Worm (Caenorhabditis elegans) whole organism, mixed stage, embryonic: ENCODE results near the gene Y53C12A.3.

Source experiments
- blmp-1 ChIP-seq: fragments of 150-350 bp; optimal IDR thresholded peaks from 2 replicates; lab custom pipeline; 2014; ENCODE audit warnings: missing biosample characterization, missing genetic modification characterization
- ceh-39 ChIP-seq: fragments of 150-350 bp; optimal IDR thresholded peaks from 2 replicates; lab custom pipeline; 2014; ENCODE audit warnings: missing biosample characterization, missing genetic modification characterization
- hlh-1 ChIP-seq: fragments of 150-350 bp; optimal IDR thresholded peaks from 2 replicates; lab custom pipeline; 2014; ENCODE audit warnings: missing biosample characterization, missing genetic modification reagents, missing genetic modification characterization
- nhr-237 ChIP-seq: fragments of 150-350 bp; optimal IDR thresholded peaks from 2 replicates; lab custom pipeline; 2014; ENCODE audit warnings: missing biosample characterization, missing genetic modification characterization
- nhr-76 ChIP-seq: sonication (generic microtip); optimal IDR thresholded peaks from 2 replicates; lab custom pipeline; 2017; ENCODE audit warnings: missing biosample characterization, missing genetic modification characterization
- unc-62 ChIP-seq: fragments of 150-350 bp; optimal IDR thresholded peaks from 2 replicates; lab custom pipeline; 2014; ENCODE audit warnings: missing biosample characterization, missing genetic modification reagents, missing genetic modification characterization
- ztf-11 ChIP-seq: fragments of 150-350 bp; optimal IDR thresholded peaks from 2 replicates; lab custom pipeline; 2014; ENCODE audit warnings: missing biosample characterization, missing genetic modification characterization

DNA sequence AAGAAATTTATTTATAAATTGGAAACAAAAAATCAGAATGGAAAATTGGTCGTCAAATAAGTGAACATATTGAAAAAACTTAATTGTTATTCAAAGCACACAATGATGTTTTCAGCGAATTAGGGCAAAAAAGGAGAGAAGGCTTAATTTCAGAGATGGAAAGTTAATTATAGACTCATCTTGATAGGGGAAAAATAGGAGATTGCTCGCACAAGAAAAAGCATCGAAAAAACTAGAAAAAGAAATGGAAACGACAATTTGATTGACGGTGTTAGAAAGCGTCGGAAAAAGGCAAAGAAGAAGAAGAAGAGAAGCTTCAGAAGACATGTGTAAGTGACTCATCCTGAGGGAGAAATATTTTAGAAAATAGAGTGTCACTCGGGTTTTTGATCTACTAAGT is 10.1 kb downstream of the Y53C12A.3 start:
- TF ChIP-seq blmp-1 (tag; lab: Kevin White, UChicago) (no peak), nhr-76 (tag; lab: Kevin White, UChicago) (no peak), ceh-39 (tag; lab: Kevin White, UChicago) (no peak), ztf-11 (tag; lab: Kevin White, UChicago) (no peak), hlh-1 (tag; lab: Kevin White, UChicago) (no peak), unc-62 (no peak), nhr-237 (tag; lab: Kevin White, UChicago) (no peak)
